Fruit fly (Drosophila melanogaster) whole organism, prepupa: ENCODE results near the gene CG14868.

Experiments used
- CG16779 ChIP-seq: fragments of 200-800 bp; sonication (Bioruptor generic); optimal IDR thresholded peaks from 3 replicates; lab custom pipeline; 2017; ENCODE audit warnings: missing biosample characterization, mild to moderate bottlenecking, missing genetic modification characterization
- CG3032 ChIP-seq: fragments of 200-800 bp; optimal IDR thresholded peaks from 2 replicates; lab custom pipeline; 2019; ENCODE audit warnings: missing biosample characterization, mild to moderate bottlenecking, missing genetic modification characterization, moderate library complexity
- Gug ChIP-seq: fragments of 200-800 bp; sonication (Bioruptor generic); IDR thresholded peaks from 2 replicates; pipeline ENCODE4 v1.3.6; 2022; ENCODE audit warnings: missing biosample characterization, missing genetic modification characterization
- dsx ChIP-seq: fragments of 200-800 bp; optimal IDR thresholded peaks from 3 replicates; lab custom pipeline; 2019; ENCODE audit warnings: missing biosample characterization, mild to moderate bottlenecking, missing genetic modification characterization, moderate library complexity; ENCODE audit not compliant: poor library complexity, severe bottlenecking
- lz ChIP-seq: fragments of 200-800 bp; sonication (Bioruptor generic); optimal IDR thresholded peaks from 3 replicates; lab custom pipeline; 2016; ENCODE audit warnings: missing biosample characterization, missing genetic modification characterization

DNA sequence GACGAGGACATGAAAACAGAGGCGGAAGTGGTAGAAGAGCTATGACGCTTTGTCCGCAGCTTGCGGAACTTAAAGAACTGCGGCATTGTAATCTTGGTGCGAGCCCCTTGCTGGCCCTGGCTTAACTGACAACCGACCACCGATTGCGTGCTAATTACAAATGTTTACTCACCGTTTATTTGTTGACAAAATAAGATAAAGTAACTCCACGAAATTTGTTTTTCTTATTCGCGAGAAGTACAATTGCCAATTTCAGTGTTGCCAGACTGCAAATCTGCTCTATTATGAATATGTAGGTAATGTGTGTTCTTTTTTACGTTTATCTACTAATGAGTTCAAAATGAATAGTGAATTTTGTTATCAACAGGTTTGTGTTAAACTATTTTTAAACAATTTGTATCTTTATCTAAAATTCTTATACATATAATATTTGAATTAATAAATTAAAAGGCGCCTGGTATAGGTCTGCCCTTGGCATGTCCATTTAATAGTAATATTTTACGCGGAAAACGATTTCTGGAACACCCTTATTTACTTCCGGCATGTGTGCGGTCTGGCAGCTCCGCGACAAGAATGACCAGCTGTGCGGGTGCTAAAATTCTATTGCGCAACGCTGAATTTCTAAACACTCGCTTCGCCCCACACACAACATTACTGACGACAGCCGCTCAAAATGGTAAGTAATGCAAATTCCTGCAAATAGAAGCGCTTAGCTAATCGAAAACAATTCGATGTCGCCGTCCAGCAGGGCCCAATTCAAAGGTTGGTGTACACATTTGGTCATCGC is 12.9 kb downstream of the CG14868 start, which contains the start of the genes Atg4b and Hibch:
- peak; percentile 91 for TF ChIP-seq CG3032 (tag; lab: Kevin White, UChicago)
- peak; percentile 9 for TF ChIP-seq dsx (GFP tag; lab: Kevin White, UChicago)
- TF ChIP-seq Gug, result peak; percentile 83
- no peak for TF ChIP-seq CG16779 (tag; lab: Kevin White, UChicago)
- peak; percentile 74 for TF ChIP-seq lz
